Fruit fly (Drosophila melanogaster) whole organism, embryonic: ENCODE results near the gene Bap111.

Source experiments
- Atf-2 ChIP-seq: fragments of 200-800 bp; sonication (Bioruptor generic); optimal IDR thresholded peaks from 2 replicates; lab custom pipeline; 2016; ENCODE audit warnings: missing biosample characterization, missing genetic modification characterization
- B-H1 ChIP-seq: fragments of 200-800 bp; sonication (Bioruptor generic); IDR thresholded peaks from 3 replicates; pipeline ENCODE4 v1.3.6; 2022; ENCODE audit warnings: missing biosample characterization, missing genetic modification characterization
- Blimp-1 ChIP-seq: fragments of 200-800 bp; sonication (Bioruptor generic); optimal IDR thresholded peaks from 3 replicates; lab custom pipeline; 2018; ENCODE audit warnings: missing biosample characterization, missing genetic modification characterization, mild to moderate bottlenecking, moderate library complexity, missing genetic modification reagents
- CG10209 ChIP-seq: fragments of 200-800 bp; sonication (Bioruptor generic); optimal IDR thresholded peaks from 3 replicates; lab custom pipeline; 2017; ENCODE audit warnings: missing biosample characterization, mild to moderate bottlenecking, missing genetic modification characterization, missing genetic modification reagents
- CG10274 ChIP-seq: fragments of 200-800 bp; sonication (Bioruptor generic); optimal IDR thresholded peaks from 3 replicates; lab custom pipeline; 2017; ENCODE audit warnings: missing biosample characterization, mild to moderate bottlenecking, missing genetic modification characterization
- CG10543 ChIP-seq: fragments of 200-800 bp; sonication (Bioruptor generic); optimal IDR thresholded peaks from 3 replicates; lab custom pipeline; 2017; ENCODE audit warnings: missing biosample characterization, mild to moderate bottlenecking, missing genetic modification characterization, moderate library complexity
- CG12391 ChIP-seq: fragments of 200-800 bp; sonication (Bioruptor generic); optimal IDR thresholded peaks from 3 replicates; lab custom pipeline; 2018; ENCODE audit warnings: missing biosample characterization, mild to moderate bottlenecking, missing genetic modification characterization, moderate library complexity
- CG13624 ChIP-seq: fragments of 200-800 bp; sonication (Bioruptor generic); optimal IDR thresholded peaks from 2 replicates; lab custom pipeline; 2016; ENCODE audit warnings: missing biosample characterization, missing genetic modification characterization
- CG15696 ChIP-seq: fragments of 200-800 bp; sonication (Bioruptor generic); optimal IDR thresholded peaks from 2 replicates; lab custom pipeline; 2019; ENCODE audit warnings: missing biosample characterization, mild to moderate bottlenecking, missing genetic modification characterization, moderate library complexity
- CG16813 ChIP-seq: fragments of 200-800 bp; sonication (Bioruptor generic); IDR thresholded peaks from 3 replicates; pipeline ENCODE4 v1.3.6; 2022; ENCODE audit warnings: missing biosample characterization, missing genetic modification characterization; ENCODE audit not compliant: partially characterized antibody
- CG17802 ChIP-seq: fragments of 200-800 bp; sonication (Bioruptor generic); optimal IDR thresholded peaks from 2 replicates; lab custom pipeline; 2018; ENCODE audit warnings: missing biosample characterization, mild to moderate bottlenecking, missing genetic modification characterization, moderate library complexity
- CG17829 ChIP-seq: fragments of 200-800 bp; optimal IDR thresholded peaks from 2 replicates; lab custom pipeline; 2019; ENCODE audit warnings: missing biosample characterization, mild to moderate bottlenecking, missing genetic modification characterization, moderate library complexity
- CG3281 ChIP-seq: fragments of 200-800 bp; sonication (Bioruptor generic); optimal IDR thresholded peaks from 3 replicates; lab custom pipeline; 2017; ENCODE audit warnings: missing biosample characterization, mild to moderate bottlenecking, missing genetic modification characterization
- CG34224 ChIP-seq: fragments of 200-800 bp; sonication (Bioruptor generic); IDR thresholded peaks from 3 replicates; pipeline ENCODE4 v1.3.6; 2022; ENCODE audit warnings: missing biosample characterization, missing genetic modification characterization; ENCODE audit not compliant: partially characterized antibody
- CG34376 ChIP-seq: fragments of 200-800 bp; sonication (Bioruptor generic); optimal IDR thresholded peaks from 2 replicates; lab custom pipeline; 2018; ENCODE audit warnings: missing biosample characterization, mild to moderate bottlenecking, missing genetic modification characterization
- CG42726 ChIP-seq: fragments of 200-800 bp; sonication (Bioruptor generic); IDR thresholded peaks from 2 replicates; pipeline ENCODE4 v1.3.6; 2022; ENCODE audit warnings: missing biosample characterization, missing genetic modification characterization; ENCODE audit not compliant: partially characterized antibody
- CG4424 ChIP-seq: fragments of 200-800 bp; sonication (Bioruptor generic); optimal IDR thresholded peaks from 3 replicates; lab custom pipeline; 2016; ENCODE audit warnings: missing biosample characterization, missing genetic modification characterization
- CG7357 ChIP-seq: fragments of 200-800 bp; sonication (Bioruptor generic); IDR thresholded peaks from 3 replicates; pipeline ENCODE4 v1.3.6; 2022; ENCODE audit warnings: missing biosample characterization, missing genetic modification characterization
- CG8388 ChIP-seq: fragments of 200-800 bp; sonication (Bioruptor generic); optimal IDR thresholded peaks from 2 replicates; lab custom pipeline; 2019; ENCODE audit warnings: missing biosample characterization, mild to moderate bottlenecking, missing genetic modification characterization, moderate library complexity
- CG8924 ChIP-seq: fragments of 200-800 bp; optimal IDR thresholded peaks from 3 replicates; lab custom pipeline; 2019; ENCODE audit warnings: missing biosample characterization, mild to moderate bottlenecking, missing genetic modification characterization, moderate library complexity
- CG9817 ChIP-seq: fragments of 200-800 bp; sonication (Bioruptor generic); optimal IDR thresholded peaks from 2 replicates; lab custom pipeline; 2018; ENCODE audit warnings: missing biosample characterization, mild to moderate bottlenecking, missing genetic modification characterization, moderate library complexity
- D19B ChIP-seq: fragments of 200-800 bp; sonication (Bioruptor generic); optimal IDR thresholded peaks from 2 replicates; lab custom pipeline; 2017; ENCODE audit warnings: missing biosample characterization, mild to moderate bottlenecking, missing genetic modification characterization
- E2f2 ChIP-seq: fragments of 200-800 bp; sonication (Bioruptor generic); IDR thresholded peaks from 2 replicates; pipeline ENCODE4 v1.3.6; 2022; ENCODE audit warnings: missing biosample characterization, missing genetic modification characterization
- Ets65A ChIP-seq: fragments of 200-800 bp; sonication (Bioruptor generic); peaks from one replicate; lab custom pipeline; 2016; ENCODE audit warnings: missing biosample characterization, missing genetic modification characterization
- Hand ChIP-seq: fragments of 200-800 bp; sonication (Bioruptor generic); optimal IDR thresholded peaks from 2 replicates; lab custom pipeline; 2017; ENCODE audit warnings: mild to moderate bottlenecking, missing biosample characterization, missing genetic modification reagents, missing genetic modification characterization
- Hr3 ChIP-seq: fragments of 200-800 bp; sonication (Bioruptor generic); optimal IDR thresholded peaks from 3 replicates; lab custom pipeline; 2016; ENCODE audit warnings: missing biosample characterization, missing genetic modification characterization
- Hsf ChIP-seq: fragments of 200-800 bp; sonication (Bioruptor generic); optimal IDR thresholded peaks from 3 replicates; lab custom pipeline; 2016; ENCODE audit warnings: missing biosample characterization, missing genetic modification characterization
- Lpt ChIP-seq: fragments of >200 bp; optimal IDR thresholded peaks from 2 replicates; lab custom pipeline; 2018; ENCODE audit warnings: missing biosample characterization, missing genetic modification characterization
- Meics ChIP-seq: fragments of 200-800 bp; sonication (Bioruptor generic); optimal IDR thresholded peaks from 2 replicates; lab custom pipeline; 2017; ENCODE audit warnings: missing biosample characterization, mild to moderate bottlenecking, missing genetic modification characterization
- Oaz ChIP-seq: fragments of 200-800 bp; sonication (Bioruptor generic); IDR thresholded peaks from 2 replicates; pipeline ENCODE4 v1.3.6; 2022; ENCODE audit warnings: missing biosample characterization, missing genetic modification characterization
- Optix ChIP-seq: fragments of 200-800 bp; sonication (Bioruptor generic); IDR thresholded peaks from 3 replicates; pipeline ENCODE4 v1.3.6; 2022; ENCODE audit warnings: missing biosample characterization, missing genetic modification characterization
- Xrp1 ChIP-seq: fragments of 200-800 bp; sonication (Bioruptor generic); IDR thresholded peaks from 2 replicates; pipeline ENCODE4 v1.3.6; 2022; ENCODE audit warnings: missing biosample characterization, missing genetic modification characterization
- bab2 ChIP-seq: fragments of 200-800 bp; sonication (Bioruptor generic); optimal IDR thresholded peaks from 2 replicates; lab custom pipeline; 2016; ENCODE audit warnings: missing biosample characterization, missing genetic modification characterization
- chn ChIP-seq: fragments of 200-800 bp; sonication (Bioruptor generic); optimal IDR thresholded peaks from 2 replicates; lab custom pipeline; 2016; ENCODE audit warnings: missing biosample characterization, missing genetic modification characterization
- cwo ChIP-seq: fragments of 200-800 bp; sonication (Bioruptor generic); optimal IDR thresholded peaks from 3 replicates; lab custom pipeline; 2017; ENCODE audit warnings: missing biosample characterization, missing genetic modification characterization, mild to moderate bottlenecking, moderate library complexity, missing genetic modification reagents
- dimm ChIP-seq: fragments of 200-800 bp; sonication (Bioruptor generic); IDR thresholded peaks from 2 replicates; pipeline ENCODE4 v1.3.6; 2022; ENCODE audit warnings: missing biosample characterization, missing genetic modification characterization
- dmrt99B ChIP-seq: fragments of 200-800 bp; sonication (Bioruptor generic); optimal IDR thresholded peaks from 2 replicates; lab custom pipeline; 2018; ENCODE audit warnings: missing biosample characterization, mild to moderate bottlenecking, missing genetic modification characterization, moderate library complexity
- dysf ChIP-seq: fragments of 200-800 bp; sonication (Bioruptor generic); IDR thresholded peaks from 3 replicates; pipeline ENCODE4 v1.3.6; 2022; ENCODE audit warnings: missing biosample characterization, missing genetic modification characterization
- exex ChIP-seq: fragments of 200-800 bp; sonication (Bioruptor generic); optimal IDR thresholded peaks from 4 replicates; lab custom pipeline; 2018; ENCODE audit warnings: missing biosample characterization, mild to moderate bottlenecking, missing genetic modification characterization, moderate library complexity
- fd96Cb ChIP-seq: fragments of 200-800 bp; sonication (Bioruptor generic); optimal IDR thresholded peaks from 2 replicates; lab custom pipeline; 2018; ENCODE audit warnings: missing biosample characterization, mild to moderate bottlenecking, missing genetic modification characterization, moderate library complexity
- gsb-n ChIP-seq: fragments of 200-800 bp; sonication (Bioruptor generic); optimal IDR thresholded peaks from 3 replicates; lab custom pipeline; 2018; ENCODE audit warnings: missing biosample characterization, mild to moderate bottlenecking, missing genetic modification characterization
- ham ChIP-seq: fragments of 200-800 bp; sonication (Bioruptor generic); IDR thresholded peaks from 2 replicates; pipeline ENCODE4 v1.3.6; 2022; ENCODE audit warnings: missing biosample characterization, missing genetic modification characterization
- lola ChIP-seq, 3 experiments: fragments of >200 bp in 2 of 3; fragments of 200-800 bp in 1 of 3; sonication (Bioruptor generic) in 1 of 3; optimal IDR thresholded peaks; 2 replicates each; lab custom pipeline; 2017 to 2019; ENCODE audit warnings: missing biosample characterization in 3 of 3, missing genetic modification characterization in 3 of 3, mild to moderate bottlenecking in 1 of 3, moderate library complexity in 1 of 3
- phol ChIP-seq: fragments of 200-800 bp; sonication (Bioruptor generic); optimal IDR thresholded peaks from 3 replicates; lab custom pipeline; 2018; ENCODE audit warnings: missing biosample characterization, mild to moderate bottlenecking, missing genetic modification characterization, moderate library complexity
- schlank ChIP-seq: fragments of 200-800 bp; sonication (Bioruptor generic); optimal IDR thresholded peaks from 2 replicates; lab custom pipeline; 2018; ENCODE audit warnings: missing biosample characterization, mild to moderate bottlenecking, missing genetic modification characterization
- shn ChIP-seq: fragments of 200-800 bp; sonication (Bioruptor generic); optimal IDR thresholded peaks from 3 replicates; lab custom pipeline; 2016; ENCODE audit warnings: missing biosample characterization, missing genetic modification characterization
- slbo ChIP-seq: fragments of 200-800 bp; sonication (Bioruptor generic); IDR thresholded peaks from 2 replicates; pipeline ENCODE4 v1.3.6; 2022; ENCODE audit warnings: missing biosample characterization, missing genetic modification characterization
- sob ChIP-seq: fragments of 200-800 bp; sonication (Bioruptor generic); IDR thresholded peaks from 2 replicates; pipeline ENCODE4 v1.3.6; 2022; ENCODE audit warnings: missing biosample characterization, missing genetic modification characterization
- sr ChIP-seq: fragments of 200-800 bp; sonication (Bioruptor generic); IDR thresholded peaks from 3 replicates; pipeline ENCODE4 v1.3.6; 2022; ENCODE audit warnings: missing biosample characterization, missing genetic modification characterization
- sug ChIP-seq: fragments of 200-800 bp; optimal IDR thresholded peaks from 2 replicates; lab custom pipeline; 2019; ENCODE audit warnings: missing biosample characterization, mild to moderate bottlenecking, missing genetic modification characterization, moderate library complexity

Bap111 gene

dm6 chrX:9193604-9194003, 44.5 kb downstream of the Bap111 start, which contains the start of gene CG12106 (continued):
- TF ChIP-seq Blimp-1 (GFP tag; lab: Kevin White, UChicago), result no peak
- peak; percentile 32; the same call in 1 of the 3 replicates for TF ChIP-seq CG7357
- TF ChIP-seq CG8388 (GFP tag; lab: Kevin White, UChicago), result peak; percentile 18
- peak; percentile 25 for TF ChIP-seq bab2 (GFP tag; lab: Kevin White, UChicago)
- no peak for TF ChIP-seq CG16813 (GFP tag; lab: Robert Waterston, UW)
- TF ChIP-seq shn (GFP tag; lab: Kevin White, UChicago), result peak; percentile 38
- TF ChIP-seq E2f2 (GFP tag; lab: Robert Waterston, UW), result peak; percentile 35; the same call in 1 of the 2 replicates
- peak; percentile 40 for TF ChIP-seq CG9817 (tag; lab: Kevin White, UChicago)
- peak; percentile 23 for TF ChIP-seq CG4424
- TF ChIP-seq Hand, result no peak
- peak; percentile 42; the same call in 1 of the 2 replicates for TF ChIP-seq Oaz (GFP tag; lab: Robert Waterston, UW)
- 0 out of 2 replicates have a peak, but pooled peaks have one; percentile 13 for TF ChIP-seq sob (GFP tag; lab: Robert Waterston, UW)
- TF ChIP-seq dmrt99B (tag; lab: Kevin White, UChicago), result peak; percentile 40
- TF ChIP-seq fd96Cb (tag; lab: Kevin White, UChicago), result peak; percentile 37
- no peak for TF ChIP-seq gsb-n (tag; lab: Kevin White, UChicago)
- TF ChIP-seq dysf (GFP tag; lab: Robert Waterston, UW), result peak; percentile 68; the same call in 2 of the 3 replicates
- peak; percentile 37 for TF ChIP-seq Ets65A (GFP tag; lab: Kevin White, UChicago)
- TF ChIP-seq CG34376 (GFP tag; lab: Kevin White, UChicago), result peak; percentile 25
- TF ChIP-seq CG12391, result peak; percentile 47
- peak; percentile 49 for TF ChIP-seq CG17829 (tag; lab: Kevin White, UChicago)
- TF ChIP-seq Atf-2, result peak; percentile 1
- no peak for TF ChIP-seq CG17802 (tag; lab: Kevin White, UChicago)
- TF ChIP-seq lola (GFP tag; optimal IDR thresholded peaks at IDR 0.05; lab: Kevin White, UChicago), result peak in 1 of 3 experiments; percentile 27
- peak; percentile 28 for TF ChIP-seq exex
- TF ChIP-seq Lpt, result no peak
- no peak for TF ChIP-seq sr (GFP tag; lab: Robert Waterston, UW)
- peak; percentile 41; the same call in 1 of the 2 replicates for TF ChIP-seq Xrp1 (GFP tag; lab: Robert Waterston, UW)
- TF ChIP-seq B-H1 (GFP tag; lab: Robert Waterston, UW), result 0 out of 3 replicates have a peak, but pooled peaks have one; percentile 20
- TF ChIP-seq cwo (GFP tag; lab: Kevin White, UChicago), result peak; percentile 8
- TF ChIP-seq CG13624 (GFP tag; lab: Kevin White, UChicago), result peak; percentile 6
- TF ChIP-seq phol (tag; lab: Kevin White, UChicago), result peak; percentile 50
- TF ChIP-seq CG42726, result no peak
- no peak for TF ChIP-seq dimm
- peak; percentile 4 for TF ChIP-seq Hr3 (GFP tag; lab: Kevin White, UChicago)
- peak; percentile 19 for TF ChIP-seq schlank
- no peak for TF ChIP-seq D19B
- peak; percentile 32 for TF ChIP-seq CG10543 (GFP tag; lab: Kevin White, UChicago)
- no peak for TF ChIP-seq Optix (GFP tag; lab: Robert Waterston, UW)
- TF ChIP-seq CG8924 (tag; lab: Kevin White, UChicago), result peak; percentile 18
- TF ChIP-seq CG3281 (GFP tag; lab: Kevin White, UChicago), result peak; percentile 39
- peak; percentile 19 for TF ChIP-seq chn (GFP tag; lab: Kevin White, UChicago)
- no peak for TF ChIP-seq CG34224 (GFP tag; lab: Robert Waterston, UW)
- TF ChIP-seq CG10274 (GFP tag; lab: Kevin White, UChicago), result peak; percentile 36
- TF ChIP-seq CG15696, result peak; percentile 30
- peak; percentile 14 for TF ChIP-seq Hsf (GFP tag; lab: Kevin White, UChicago)
- TF ChIP-seq slbo (GFP tag; lab: Robert Waterston, UW), result peak; percentile 72
- TF ChIP-seq CG10209 (GFP tag; lab: Kevin White, UChicago), result peak; percentile 12
- TF ChIP-seq Meics (GFP tag; lab: Kevin White, UChicago), result peak; percentile 46
- peak; percentile 56 for TF ChIP-seq sug (tag; lab: Kevin White, UChicago)
- no peak for TF ChIP-seq ham
